Fruit fly (Drosophila melanogaster): ENCODE measurements around the gene CG11550.

The CG11550 gene

DNA sequence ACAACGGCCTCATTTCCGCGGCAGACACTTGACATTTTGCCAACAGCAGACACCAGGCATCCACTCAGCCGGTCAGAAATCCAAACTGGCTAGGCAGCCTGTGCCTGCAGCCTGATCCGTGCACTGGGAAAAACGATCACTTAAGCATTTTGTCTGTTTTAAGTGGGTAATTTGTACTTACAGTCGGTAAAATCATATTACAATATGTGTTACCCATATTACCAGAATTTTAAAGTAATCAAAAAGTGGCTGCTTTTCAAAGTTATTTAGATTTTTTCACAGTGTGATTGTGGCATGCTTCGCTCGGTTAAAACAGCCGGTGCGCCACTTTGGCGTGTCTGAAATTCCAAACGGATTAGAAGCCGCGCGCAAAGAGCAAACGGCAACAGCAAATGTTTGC, 1.1 kb upstream of the CG11550 start:
- TF ChIP-seq cnc (optimal IDR thresholded peaks at IDR 0.05) (no peak), CG33017 (tag; optimal IDR thresholded peaks at IDR 0.05) (no peak), CG1620 (GFP tag; optimal IDR thresholded peaks at IDR 0.05) (no peak), Crg-1 (GFP tag; optimal IDR thresholded peaks at IDR 0.05) (no peak), CG11617 (GFP tag; optimal IDR thresholded peaks at IDR 0.05) (no peak), pad (GFP tag; optimal IDR thresholded peaks at IDR 0.05) (no peak), ovo (GFP tag; optimal IDR thresholded peaks at IDR 0.05) (no peak), CG7045 (GFP tag; optimal IDR thresholded peaks at IDR 0.05) (no peak), CG14711 (tag; optimal IDR thresholded peaks at IDR 0.05) (no peak), kay (GFP tag; ENCODE audit: borderline replicate concordance) (no peak), toe (GFP tag; optimal IDR thresholded peaks at IDR 0.05) (no peak), CG12768 (GFP tag; optimal IDR thresholded peaks at IDR 0.05) (no peak)

DNA sequence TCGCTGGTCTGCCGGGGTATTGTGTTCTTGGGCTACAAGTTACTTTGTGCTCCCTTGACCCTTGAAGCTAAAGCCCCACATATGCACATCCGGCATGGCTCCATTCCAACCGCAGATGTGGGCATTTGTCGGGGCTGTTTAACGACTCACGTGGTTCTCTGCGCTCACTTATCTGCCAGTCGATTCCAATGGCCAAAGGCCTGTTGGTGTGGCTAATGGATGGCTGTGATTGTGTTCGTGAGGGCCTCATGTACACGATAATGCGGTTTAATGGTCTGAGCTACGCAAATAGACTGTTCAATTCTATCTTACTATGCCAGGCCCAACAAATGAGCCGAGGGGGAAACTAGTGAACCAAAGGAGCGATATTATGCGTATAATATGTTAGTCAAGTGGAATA, 7.0 kb downstream of the CG11550 start:
- no peak for TF ChIP-seq kay (GFP tag; ENCODE audit: borderline replicate concordance)
- no peak for TF ChIP-seq Crg-1 (GFP tag; optimal IDR thresholded peaks at IDR 0.05)
- no peak for TF ChIP-seq ovo (GFP tag; optimal IDR thresholded peaks at IDR 0.05)
- no peak for TF ChIP-seq CG33017 (tag; optimal IDR thresholded peaks at IDR 0.05)
- no peak for TF ChIP-seq tj (GFP tag; optimal IDR thresholded peaks at IDR 0.05)
- peak; percentile 9 for TF ChIP-seq toe (GFP tag; optimal IDR thresholded peaks at IDR 0.05)
- TF ChIP-seq CG12768 (GFP tag; optimal IDR thresholded peaks at IDR 0.05) = peak; percentile 59
- TF ChIP-seq CG7101 (tag; optimal IDR thresholded peaks at IDR 0.05) = no peak
- no peak for TF ChIP-seq Hr96 (GFP tag; optimal IDR thresholded peaks at IDR 0.05)
- TF ChIP-seq Mnt (GFP tag; optimal IDR thresholded peaks at IDR 0.05) = peak; percentile 10
- no peak for TF ChIP-seq CG11617 (GFP tag; optimal IDR thresholded peaks at IDR 0.05)
- TF ChIP-seq CG7045 (GFP tag; optimal IDR thresholded peaks at IDR 0.05) = no peak
- TF ChIP-seq pad (GFP tag; optimal IDR thresholded peaks at IDR 0.05) = no peak
- no peak for TF ChIP-seq cnc (optimal IDR thresholded peaks at IDR 0.05)
- no peak for TF ChIP-seq CG5204 (GFP tag; optimal IDR thresholded peaks at IDR 0.05)

DNA sequence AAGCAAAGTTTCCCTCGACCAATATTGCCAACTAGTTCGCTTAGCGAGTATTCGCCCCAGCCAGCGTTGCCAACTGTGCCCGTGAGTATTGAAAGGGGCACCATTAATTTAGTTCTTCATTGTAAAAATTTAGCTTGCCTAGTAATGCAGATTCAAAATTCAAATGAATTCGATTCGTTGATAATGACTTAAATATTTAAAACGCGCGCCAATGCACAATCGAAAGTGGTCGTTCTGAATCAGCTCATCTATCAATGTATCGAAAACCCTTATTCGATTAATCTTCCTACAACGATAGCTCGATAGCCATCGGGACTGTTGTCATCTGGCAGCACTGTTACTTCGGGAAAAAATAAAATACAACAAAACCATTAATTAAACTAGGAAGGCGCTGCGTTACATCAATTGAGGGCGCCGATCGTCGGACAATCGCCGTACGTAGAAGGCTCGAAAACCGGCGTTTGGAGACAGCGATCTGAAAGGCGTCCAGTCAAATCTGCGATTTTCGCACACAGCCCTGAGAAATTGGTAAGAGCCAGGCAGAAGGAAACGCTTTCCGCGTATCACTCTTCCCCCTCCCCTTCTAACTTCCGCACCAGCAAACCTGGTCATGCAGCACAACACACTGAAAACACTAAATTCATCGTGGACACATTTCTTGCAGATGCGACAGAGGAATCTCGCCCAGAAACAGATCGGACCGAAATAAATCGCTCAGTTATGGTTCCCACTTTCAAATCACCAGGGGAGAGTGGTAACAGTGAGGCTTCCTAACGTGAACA, 10.3 kb downstream of the CG11550 start, which contains the start of gene Zmynd8:
TSS of gene Zmynd8 (plus strand) at position 313 of the 782 bp plus-strand sequence.
- TF ChIP-seq CG1620 (GFP tag; optimal IDR thresholded peaks at IDR 0.05) (peak; percentile 22), Crg-1 (GFP tag; optimal IDR thresholded peaks at IDR 0.05) (peak; percentile 16), CG12768 (GFP tag; optimal IDR thresholded peaks at IDR 0.05) (peak; percentile 39), CG5204 (GFP tag; optimal IDR thresholded peaks at IDR 0.05) (no peak), Hr96 (GFP tag; optimal IDR thresholded peaks at IDR 0.05) (no peak), cic (GFP tag; optimal IDR thresholded peaks at IDR 0.05) (no peak), CG11617 (GFP tag; optimal IDR thresholded peaks at IDR 0.05) (no peak), toe (GFP tag; optimal IDR thresholded peaks at IDR 0.05) (no peak), CG14711 (tag; optimal IDR thresholded peaks at IDR 0.05) (no peak), cnc (optimal IDR thresholded peaks at IDR 0.05) (no peak), pad (GFP tag; optimal IDR thresholded peaks at IDR 0.05) (no peak), CG7101 (tag; optimal IDR thresholded peaks at IDR 0.05) (no peak), Clk (GFP tag; optimal IDR thresholded peaks at IDR 0.05) (no peak), CG7045 (GFP tag; optimal IDR thresholded peaks at IDR 0.05) (no peak), bab1 (GFP tag; optimal IDR thresholded peaks at IDR 0.05) (peak; percentile 41), Mnt (GFP tag; optimal IDR thresholded peaks at IDR 0.05) (no peak), CG33017 (tag; optimal IDR thresholded peaks at IDR 0.05) (no peak), kay (GFP tag; ENCODE audit: borderline replicate concordance) (no peak), ovo (GFP tag; optimal IDR thresholded peaks at IDR 0.05) (no peak), tj (GFP tag; optimal IDR thresholded peaks at IDR 0.05) (no peak)

DNA sequence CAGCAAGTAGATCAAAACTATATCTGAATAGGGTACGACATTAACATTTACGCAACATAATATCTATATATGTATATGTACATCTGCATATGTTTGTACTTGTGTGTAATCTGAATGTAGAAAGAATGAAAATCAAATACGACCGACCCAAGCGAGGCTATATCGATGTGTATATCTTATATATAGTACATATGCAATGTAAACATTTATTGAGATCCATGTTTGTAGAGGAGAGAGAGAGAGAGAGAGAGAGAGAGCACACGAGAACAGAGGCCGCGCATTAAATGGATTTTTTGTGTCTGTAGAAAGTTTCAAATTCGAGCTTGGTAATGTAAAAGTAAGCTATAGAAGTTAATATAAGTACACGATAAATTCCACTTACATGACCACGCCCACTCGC, 16.9 kb downstream of the CG11550 start:
- no peak for TF ChIP-seq CG33017 (tag; optimal IDR thresholded peaks at IDR 0.05)
- TF ChIP-seq bab1 (GFP tag; optimal IDR thresholded peaks at IDR 0.05) = no peak
- TF ChIP-seq toe (GFP tag; optimal IDR thresholded peaks at IDR 0.05) = no peak

DNA sequence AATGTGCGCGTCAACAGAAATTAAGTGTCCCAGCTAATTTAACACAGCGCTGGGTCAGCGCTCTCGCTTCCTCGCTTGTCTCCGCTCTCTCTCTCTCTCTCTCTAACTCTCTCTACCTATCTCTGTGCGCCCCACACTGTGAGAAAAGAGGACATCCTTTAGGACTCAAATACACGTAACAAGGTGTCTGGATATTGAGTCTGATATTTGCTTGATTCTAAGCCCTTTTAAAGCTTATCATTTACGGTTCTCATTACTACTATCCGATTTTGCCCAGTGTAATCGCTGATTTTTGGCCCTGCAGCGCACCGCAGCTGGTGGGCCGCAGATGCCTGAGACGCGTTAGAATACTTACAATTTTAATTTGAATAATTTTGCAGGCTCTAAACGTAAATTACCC, 43.2 kb downstream of the CG11550 start:
- no peak for TF ChIP-seq ovo (GFP tag; optimal IDR thresholded peaks at IDR 0.05)
- TF ChIP-seq CG5204 (GFP tag; optimal IDR thresholded peaks at IDR 0.05) = peak; percentile 30
- no peak for TF ChIP-seq CG14711 (tag; optimal IDR thresholded peaks at IDR 0.05)
- no peak for TF ChIP-seq toe (GFP tag; optimal IDR thresholded peaks at IDR 0.05)

DNA sequence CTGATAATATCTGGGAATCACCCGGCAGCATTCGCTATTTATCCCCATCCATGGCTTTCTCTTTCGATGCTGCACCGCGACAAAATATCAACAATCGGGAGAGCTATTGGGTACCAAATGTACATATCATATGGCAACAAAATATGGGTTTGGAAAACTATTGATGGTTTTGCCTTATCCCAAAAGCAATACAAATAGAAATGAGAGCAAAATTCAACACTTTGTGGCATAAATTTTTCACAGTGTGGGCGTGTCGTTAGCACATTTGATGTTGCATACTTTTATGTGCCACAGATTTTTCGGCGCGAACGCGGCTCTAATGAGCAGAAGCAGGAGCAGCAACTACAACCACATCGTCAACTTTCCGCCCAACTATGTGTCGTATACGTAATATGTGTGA, 47.4 kb downstream of the CG11550 start:
- TF ChIP-seq pad (GFP tag; optimal IDR thresholded peaks at IDR 0.05) = no peak
- TF ChIP-seq Hr96 (GFP tag; optimal IDR thresholded peaks at IDR 0.05) = no peak
- TF ChIP-seq CG7101 (tag; optimal IDR thresholded peaks at IDR 0.05) = no peak
- no peak for TF ChIP-seq CG33017 (tag; optimal IDR thresholded peaks at IDR 0.05)
- TF ChIP-seq kay (GFP tag; ENCODE audit: borderline replicate concordance) = no peak
- TF ChIP-seq CG5204 (GFP tag; optimal IDR thresholded peaks at IDR 0.05) = no peak
- TF ChIP-seq bab1 (GFP tag; optimal IDR thresholded peaks at IDR 0.05) = no peak
- TF ChIP-seq CG11617 (GFP tag; optimal IDR thresholded peaks at IDR 0.05) = no peak
- TF ChIP-seq toe (GFP tag; optimal IDR thresholded peaks at IDR 0.05) = no peak
- TF ChIP-seq Clk (GFP tag; optimal IDR thresholded peaks at IDR 0.05) = no peak

DNA sequence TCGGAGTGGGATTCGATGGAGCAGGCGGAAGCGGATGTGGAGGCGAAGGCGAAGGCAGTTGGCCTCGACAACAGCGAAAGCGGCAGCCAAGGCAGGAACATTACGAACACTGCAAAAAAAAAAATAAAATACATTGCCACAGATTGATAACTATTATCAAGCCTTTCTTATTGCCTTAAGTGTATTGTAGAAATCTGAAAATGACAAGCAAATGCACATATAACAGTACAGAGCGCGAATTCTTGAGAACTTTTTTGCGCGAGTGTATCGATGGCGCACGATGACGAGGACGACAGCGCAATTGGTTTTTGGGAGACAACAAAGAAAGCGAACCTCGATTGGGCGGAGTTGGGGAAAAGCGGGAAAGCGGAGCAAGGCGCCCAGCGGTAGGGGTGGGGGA, 49.3 kb downstream of the CG11550 start:
- no peak for TF ChIP-seq ovo (GFP tag; optimal IDR thresholded peaks at IDR 0.05)
- TF ChIP-seq toe (GFP tag; optimal IDR thresholded peaks at IDR 0.05) = no peak
- TF ChIP-seq CG14711 (tag; optimal IDR thresholded peaks at IDR 0.05) = no peak
- TF ChIP-seq cnc (optimal IDR thresholded peaks at IDR 0.05) = no peak
- TF ChIP-seq Mnt (GFP tag; optimal IDR thresholded peaks at IDR 0.05) = no peak
- no peak for TF ChIP-seq CG7101 (tag; optimal IDR thresholded peaks at IDR 0.05)
- no peak for TF ChIP-seq bab1 (GFP tag; optimal IDR thresholded peaks at IDR 0.05)
- no peak for TF ChIP-seq Clk (GFP tag; optimal IDR thresholded peaks at IDR 0.05)
- TF ChIP-seq kay (GFP tag; ENCODE audit: borderline replicate concordance) = no peak
- no peak for TF ChIP-seq CG12768 (GFP tag; optimal IDR thresholded peaks at IDR 0.05)
- TF ChIP-seq pad (GFP tag; optimal IDR thresholded peaks at IDR 0.05) = no peak
- no peak for TF ChIP-seq Crg-1 (GFP tag; optimal IDR thresholded peaks at IDR 0.05)
- TF ChIP-seq Hr96 (GFP tag; optimal IDR thresholded peaks at IDR 0.05) = no peak
- TF ChIP-seq tj (GFP tag; optimal IDR thresholded peaks at IDR 0.05) = no peak
- no peak for TF ChIP-seq CG5204 (GFP tag; optimal IDR thresholded peaks at IDR 0.05)
